Fruit fly (Drosophila melanogaster) whole organism, adult: Measurements from ENCODE around the gene CG4631.

Source experiments
- CG12768 ChIP-seq: fragments of 200-800 bp; sonication (Bioruptor generic); optimal IDR thresholded peaks from 2 replicates; lab custom pipeline; 2017; ENCODE audit warnings: missing biosample characterization, missing genetic modification characterization, mild to moderate bottlenecking, moderate library complexity, missing genetic modification reagents
- CG33017 ChIP-seq: fragments of 200-800 bp; sonication (Bioruptor generic); optimal IDR thresholded peaks from 2 replicates; lab custom pipeline; 2018; ENCODE audit warnings: missing biosample characterization, mild to moderate bottlenecking, missing genetic modification characterization, moderate library complexity
- Crg-1 ChIP-seq: fragments of 200-800 bp; sonication (Bioruptor generic); optimal IDR thresholded peaks from 2 replicates; lab custom pipeline; 2016; ENCODE audit warnings: missing biosample characterization, missing genetic modification characterization
- Hr96 ChIP-seq: fragments of 200-800 bp; sonication (Bioruptor generic); optimal IDR thresholded peaks from 2 replicates; lab custom pipeline; 2016; ENCODE audit warnings: missing biosample characterization, missing genetic modification characterization
- kay ChIP-seq: fragments of 200-800 bp; sonication (Bioruptor generic); peaks from one replicate; lab custom pipeline; 2016; ENCODE audit warnings: missing biosample characterization, missing genetic modification characterization, borderline replicate concordance
- ovo ChIP-seq: fragments of 200-800 bp; sonication (Bioruptor generic); optimal IDR thresholded peaks from 2 replicates; lab custom pipeline; 2016; ENCODE audit warnings: missing biosample characterization, missing genetic modification characterization
- pad ChIP-seq: fragments of 200-800 bp; sonication (Bioruptor generic); optimal IDR thresholded peaks from 3 replicates; lab custom pipeline; 2017; ENCODE audit warnings: missing biosample characterization, missing genetic modification characterization, mild to moderate bottlenecking, moderate library complexity, missing genetic modification reagents
- tj ChIP-seq: fragments of 200-800 bp; sonication (Bioruptor generic); optimal IDR thresholded peaks from 3 replicates; lab custom pipeline; 2017; ENCODE audit warnings: missing biosample characterization, mild to moderate bottlenecking, missing genetic modification characterization, moderate library complexity
- toe ChIP-seq: fragments of 200-800 bp; sonication (Bioruptor generic); optimal IDR thresholded peaks from 2 replicates; lab custom pipeline; 2016; ENCODE audit warnings: missing biosample characterization, missing genetic modification characterization

dm6 chr2L:16638349-16638748, 31.2 kb downstream of the CG4631 start:
- TF ChIP-seq Hr96 (GFP tag; lab: Kevin White, UChicago) = no peak
- TF ChIP-seq pad (GFP tag; lab: Kevin White, UChicago) = no peak
- TF ChIP-seq CG12768 = no peak
- no peak for TF ChIP-seq ovo (GFP tag; lab: Kevin White, UChicago)
- peak; percentile 95 for TF ChIP-seq tj
- no peak for TF ChIP-seq CG33017 (tag; lab: Kevin White, UChicago)
- no peak for TF ChIP-seq Crg-1 (GFP tag; lab: Kevin White, UChicago)
- TF ChIP-seq kay (GFP tag; lab: Kevin White, UChicago) = no peak
- no peak for TF ChIP-seq toe
